Fruit fly (Drosophila melanogaster): ENCODE results near the gene Ufd1.

The Ufd1 gene

dm6 chr3L:11118627-11119395 lies 4.2 kb downstream of the Ufd1 start (continued):
- no peak for TF ChIP-seq Smox (GFP tag; optimal IDR thresholded peaks at IDR 0.05)
- peak; percentile 8 for TF ChIP-seq Hr4 (GFP tag; optimal IDR thresholded peaks at IDR 0.05)
- no peak for TF ChIP-seq Ets21C (GFP tag; optimal IDR thresholded peaks at IDR 0.05)
- peak; percentile 56; the same call in 1 of the 3 replicates for TF ChIP-seq CG6163 (GFP tag; IDR thresholded peaks at IDR 0.05)
- TF ChIP-seq Eip78C (GFP tag) = peak; percentile 75
- TF ChIP-seq fd59A (GFP tag; optimal IDR thresholded peaks at IDR 0.05) = no peak
- no peak for TF ChIP-seq CG11762 (GFP tag; optimal IDR thresholded peaks at IDR 0.05; ENCODE audit: insufficient read depth)
- TF ChIP-seq Met (GFP tag; optimal IDR thresholded peaks at IDR 0.05) = no peak
- no peak for TF ChIP-seq Eip93F (GFP tag; optimal IDR thresholded peaks at IDR 0.05)

dm6 chr3L:11117733-11118132 lies 5.3 kb downstream of the Ufd1 start:
- no peak for TF ChIP-seq CG15336 (GFP tag; IDR thresholded peaks at IDR 0.05)
- TF ChIP-seq Hr4 (GFP tag; optimal IDR thresholded peaks at IDR 0.05) = no peak
- TF ChIP-seq Met (GFP tag; optimal IDR thresholded peaks at IDR 0.05) = no peak
- TF ChIP-seq ss (GFP tag; optimal IDR thresholded peaks at IDR 0.05) = no peak
- no peak for TF ChIP-seq CG6276 (GFP tag; optimal IDR thresholded peaks at IDR 0.05)
- TF ChIP-seq eg (GFP tag; IDR thresholded peaks at IDR 0.05) = no peak
- no peak for TF ChIP-seq Eip93F (GFP tag; optimal IDR thresholded peaks at IDR 0.05)
- no peak for TF ChIP-seq CG11294 (GFP tag; IDR thresholded peaks at IDR 0.05)
- no peak for TF ChIP-seq Sox14 (GFP tag; optimal IDR thresholded peaks at IDR 0.05)
- TF ChIP-seq CG7368 (GFP tag; optimal IDR thresholded peaks at IDR 0.05) = no peak
- no peak for TF ChIP-seq spab (GFP tag; optimal IDR thresholded peaks at IDR 0.05)
- no peak for TF ChIP-seq CG31627 (GFP tag; optimal IDR thresholded peaks at IDR 0.05)

dm6 chr3L:11113198-11114197 lies 9.5 kb downstream of the Ufd1 start, which contains the start of gene Sod1:
Sod1 (minus strand) TSS chr3L:11113740.
- TF ChIP-seq CG3032 (tag; optimal IDR thresholded peaks at IDR 0.05) (no peak), Hr4 (GFP tag; optimal IDR thresholded peaks at IDR 0.05) (peak; percentile 59), CG32006 (GFP tag; optimal IDR thresholded peaks at IDR 0.05) (no peak), dsx (GFP tag; optimal IDR thresholded peaks at IDR 0.05; ENCODE audit: poor library complexity, severe bottlenecking) (peak; percentile 58), Hr39 (GFP tag; optimal IDR thresholded peaks at IDR 0.05) (no peak), CG1621 (tag; optimal IDR thresholded peaks at IDR 0.05) (peak; percentile 61), CG11762 (GFP tag; optimal IDR thresholded peaks at IDR 0.05; ENCODE audit: insufficient read depth) (peak; percentile 34), CG34406 (GFP tag; optimal IDR thresholded peaks at IDR 0.05) (no peak), eg (GFP tag; IDR thresholded peaks at IDR 0.05) (no peak; the same call in 2 of the 3 replicates), CG16779 (tag; optimal IDR thresholded peaks at IDR 0.05) (peak; percentile 60), Eip93F (GFP tag; optimal IDR thresholded peaks at IDR 0.05) (peak; percentile 5), CG6808 (GFP tag; optimal IDR thresholded peaks at IDR 0.05) (peak; percentile 88), dac (GFP tag; optimal IDR thresholded peaks at IDR 0.05) (no peak), esn (GFP tag; optimal IDR thresholded peaks at IDR 0.05) (peak; percentile 2), Sox15 (GFP tag; optimal IDR thresholded peaks at IDR 0.05) (no peak), Sox14 (GFP tag; optimal IDR thresholded peaks at IDR 0.05) (peak; percentile 58), fd85E (GFP tag; optimal IDR thresholded peaks at IDR 0.05) (no peak), CG11902 (GFP tag; optimal IDR thresholded peaks at IDR 0.05) (no peak), CG6854 (GFP tag; optimal IDR thresholded peaks at IDR 0.05) (peak; percentile 91), CG7368 (GFP tag; optimal IDR thresholded peaks at IDR 0.05) (no peak), CG31627 (GFP tag; optimal IDR thresholded peaks at IDR 0.05) (peak; percentile 3), CG6276 (GFP tag; optimal IDR thresholded peaks at IDR 0.05) (no peak), Smox (GFP tag; optimal IDR thresholded peaks at IDR 0.05) (no peak), salr (GFP tag; optimal IDR thresholded peaks at IDR 0.05) (peak in 1 of 2 experiments; percentile 47), OdsH (GFP tag; optimal IDR thresholded peaks at IDR 0.05) (no peak), Sox102F (GFP tag; optimal IDR thresholded peaks at IDR 0.05) (no peak), Eip78C (GFP tag) (peak; percentile 79), Hr38 (GFP tag; optimal IDR thresholded peaks at IDR 0.05) (no peak), CG9139 (GFP tag; optimal IDR thresholded peaks at IDR 0.05) (peak; percentile 88), Ets96B (tag; optimal IDR thresholded peaks at IDR 0.05) (peak; percentile 26), Blimp-1 (GFP tag; optimal IDR thresholded peaks at IDR 0.05) (peak; percentile 40), CG15336 (GFP tag; IDR thresholded peaks at IDR 0.05) (peak; percentile 48; the same call in 1 of the 2 replicates), CG10669 (GFP tag; optimal IDR thresholded peaks at IDR 0.05) (peak; percentile 68), spab (GFP tag; optimal IDR thresholded peaks at IDR 0.05) (peak; percentile 66), ss (GFP tag; optimal IDR thresholded peaks at IDR 0.05) (peak; percentile 92 to 93)

Data from whole organism, prepupa.